Worm (Caenorhabditis elegans) whole organism, late embryonic: ENCODE data around the gene F56F11.1.

ENCODE experiments used
- C08G9.2 ChIP-seq: sonication (generic microtip); optimal IDR thresholded peaks from 2 replicates; lab custom pipeline; 2016; ENCODE audit warnings: mild to moderate bottlenecking, missing genetic modification characterization, moderate library complexity, missing compliant biosample characterization
- K02D7.2 ChIP-seq: sonication (generic microtip); optimal IDR thresholded peaks from 2 replicates; lab custom pipeline; 2017; ENCODE audit warnings: mild to moderate bottlenecking, missing genetic modification characterization, missing compliant biosample characterization
- ama-1 ChIP-seq: fragments of 150-350 bp; optimal IDR thresholded peaks from 2 replicates; lab custom pipeline; 2014
- ceh-6 ChIP-seq: fragments of 200-800 bp; sonication (Bioruptor generic); optimal IDR thresholded peaks from 2 replicates; lab custom pipeline; 2018; ENCODE audit warnings: mild to moderate bottlenecking, missing genetic modification characterization, missing compliant biosample characterization
- che-1 ChIP-seq: sonication (generic microtip); optimal IDR thresholded peaks from 2 replicates; lab custom pipeline; 2016; ENCODE audit warnings: mild to moderate bottlenecking, missing genetic modification characterization, missing compliant biosample characterization
- dve-1 ChIP-seq: sonication (generic microtip); optimal IDR thresholded peaks from 2 replicates; lab custom pipeline; 2017; ENCODE audit warnings: antibody characterized with exemption, mild to moderate bottlenecking, missing genetic modification characterization, missing compliant biosample characterization
- elt-2 ChIP-seq: sonication (generic microtip); optimal IDR thresholded peaks from 2 replicates; lab custom pipeline; 2016; ENCODE audit warnings: missing genetic modification reagents, missing genetic modification characterization, missing compliant biosample characterization
- elt-4 ChIP-seq: sonication (generic microtip); optimal IDR thresholded peaks from 2 replicates; lab custom pipeline; 2016; ENCODE audit warnings: missing genetic modification characterization, missing compliant biosample characterization
- ets-4 ChIP-seq: sonication (generic microtip); optimal IDR thresholded peaks from 2 replicates; lab custom pipeline; 2016; ENCODE audit warnings: missing genetic modification characterization, missing compliant biosample characterization
- fkh-6 ChIP-seq: sonication (generic microtip); optimal IDR thresholded peaks from 2 replicates; lab custom pipeline; 2016; ENCODE audit warnings: missing genetic modification characterization, missing compliant biosample characterization
- npax-4 ChIP-seq: sonication (generic microtip); optimal IDR thresholded peaks from 2 replicates; lab custom pipeline; 2016; ENCODE audit warnings: missing genetic modification characterization, missing compliant biosample characterization
- pat-9 ChIP-seq: fragments of 200-800 bp; sonication (Bioruptor generic); optimal IDR thresholded peaks from 2 replicates; lab custom pipeline; 2018; ENCODE audit warnings: mild to moderate bottlenecking, missing genetic modification characterization, moderate library complexity, missing compliant biosample characterization
- pha-4 ChIP-seq: fragments of 150-350 bp; optimal IDR thresholded peaks from 2 replicates; lab custom pipeline; 2018; ENCODE audit warnings: missing biosample characterization, missing genetic modification reagents, missing genetic modification characterization
- sdc-2 ChIP-seq: sonication (generic microtip); optimal IDR thresholded peaks from 2 replicates; lab custom pipeline; 2016; ENCODE audit warnings: missing genotype, missing genetic modification characterization, missing compliant biosample characterization
- sox-4 ChIP-seq: sonication (generic microtip); optimal IDR thresholded peaks from 2 replicates; lab custom pipeline; 2017; ENCODE audit warnings: mild to moderate bottlenecking, missing genetic modification characterization, inconsistent platforms, missing compliant biosample characterization
- ttx-3 ChIP-seq: sonication (generic microtip); optimal IDR thresholded peaks from 2 replicates; lab custom pipeline; 2016; ENCODE audit warnings: missing genetic modification reagents, missing genetic modification characterization, missing compliant biosample characterization
- unc-3 ChIP-seq, 2 experiments: fragments of 200-800 bp in 1 of 2; sonication (Bioruptor generic) in 1 of 2; sonication (generic microtip) in 1 of 2; conservative IDR thresholded peaks in 1 of 2; optimal IDR thresholded peaks in 1 of 2; 2 replicates each; pipeline versions ENCODE4 v1.3.6 to Lab custom; 2016 to 2022; ENCODE audit warnings: missing compliant biosample characterization in 2 of 2, missing genetic modification characterization in 2 of 2, missing genetic modification reagents in 1 of 2
- unc-55 ChIP-seq: sonication (generic microtip); optimal IDR thresholded peaks from 2 replicates; lab custom pipeline; 2017; ENCODE audit warnings: missing biosample characterization, missing genetic modification reagents, missing genetic modification characterization
- unc-86 ChIP-seq: sonication (generic microtip); optimal IDR thresholded peaks from 2 replicates; lab custom pipeline; 2016; ENCODE audit warnings: missing genetic modification characterization, missing compliant biosample characterization

F56F11.1 gene

DNA sequence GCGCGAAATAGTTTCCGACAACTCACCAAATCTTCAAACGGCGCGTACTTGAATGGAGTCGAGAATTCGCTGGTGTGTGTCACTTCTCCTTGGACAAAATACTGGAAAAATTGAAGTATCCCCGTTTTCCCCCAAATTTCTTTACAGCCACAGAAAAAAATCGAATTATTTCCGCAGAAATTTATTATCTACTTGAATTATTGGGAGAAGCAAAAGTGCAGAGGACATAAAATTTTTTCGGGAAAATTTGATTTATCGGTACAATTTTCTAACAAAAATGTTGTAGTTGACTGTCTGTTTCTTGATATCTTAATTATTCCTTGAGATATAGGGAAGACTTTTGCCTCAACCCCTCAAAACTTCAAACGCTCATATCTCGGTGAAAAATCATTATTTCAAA lies 31.5 kb downstream of the F56F11.1 start, which contains the start of gene R10F2.4:
Gene R10F2.4, minus strand, starts transcription at position 101 of the 400 bp plus-strand sequence.
- TF ChIP-seq sox-4 (tag; lab: Kevin White, UChicago) (no peak), K02D7.2 (tag; lab: Kevin White, UChicago) (no peak), ceh-6 (GFP tag; lab: Kevin White, UChicago) (no peak), unc-86 (tag; lab: Kevin White, UChicago) (no peak), che-1 (no peak), pha-4 (tag; lab: Kevin White, UChicago) (no peak), elt-4 (no peak), ama-1 (no peak)

DNA sequence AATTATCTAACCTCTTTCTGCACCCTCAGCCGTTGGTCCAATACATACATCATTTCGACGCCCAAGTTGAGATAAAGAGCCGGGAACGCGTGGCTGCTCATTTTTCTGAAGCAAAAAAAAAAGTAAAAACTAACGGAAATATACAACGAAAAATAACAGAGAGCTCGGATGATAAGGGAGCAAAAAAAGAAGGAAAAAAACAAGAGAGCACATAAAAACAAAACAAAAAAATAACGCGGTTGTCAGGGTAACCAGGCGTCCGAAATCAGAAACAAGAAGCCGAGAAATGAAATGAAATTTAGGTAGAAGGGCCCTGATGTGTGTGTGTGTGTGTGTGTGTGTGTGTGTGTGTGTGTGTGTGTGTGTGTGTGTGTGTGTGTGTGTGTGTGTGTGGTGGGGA lies 33.1 kb downstream of the F56F11.1 start, which contains the start of gene R10F2.5:
Gene R10F2.5, minus strand, starts transcription at position 101 of the 400 bp plus-strand sequence.
- TF ChIP-seq ttx-3 (tag; lab: Kevin White, UChicago) (no peak), C08G9.2 (tag; lab: Kevin White, UChicago) (no peak), ceh-6 (GFP tag; lab: Kevin White, UChicago) (no peak), fkh-6 (no peak), unc-55 (GFP tag; lab: Kevin White, UChicago) (no peak), pat-9 (tag; lab: Kevin White, UChicago) (no peak), unc-3 (GFP tag; conservative IDR thresholded peaks at IDR 0.05; lab: Robert Waterston, UW) (no peak), unc-3 (tag; optimal IDR thresholded peaks at IDR 0.05; lab: Kevin White, UChicago) (no peak), ets-4 (tag; lab: Kevin White, UChicago) (no peak), npax-4 (tag; lab: Kevin White, UChicago) (no peak), elt-2 (tag; lab: Kevin White, UChicago) (no peak)

DNA sequence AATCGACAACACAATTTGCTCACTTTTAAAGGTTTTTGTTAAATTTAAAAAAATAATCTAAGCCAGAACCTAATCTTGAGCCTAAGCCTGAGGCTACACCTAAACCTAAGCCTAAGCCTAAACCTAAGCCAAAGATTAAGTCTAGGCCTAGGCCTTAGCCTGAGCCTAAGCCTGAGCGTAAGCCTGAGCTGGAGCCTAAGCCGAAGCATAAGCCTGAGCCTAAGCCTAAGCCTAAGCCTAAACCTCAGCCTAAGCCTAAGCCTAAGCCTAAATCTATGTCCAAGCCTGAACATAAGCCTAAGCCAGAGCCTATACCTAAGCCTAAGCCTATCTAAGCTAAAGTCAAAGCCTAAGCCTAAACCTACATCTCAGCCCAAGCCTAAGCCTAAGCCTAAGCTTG lies 46.2 kb downstream of the F56F11.1 start:
- TF ChIP-seq sdc-2 (tag; lab: Kevin White, UChicago) (no peak), dve-1 (tag; lab: Kevin White, UChicago) (peak; percentile 75)

DNA sequence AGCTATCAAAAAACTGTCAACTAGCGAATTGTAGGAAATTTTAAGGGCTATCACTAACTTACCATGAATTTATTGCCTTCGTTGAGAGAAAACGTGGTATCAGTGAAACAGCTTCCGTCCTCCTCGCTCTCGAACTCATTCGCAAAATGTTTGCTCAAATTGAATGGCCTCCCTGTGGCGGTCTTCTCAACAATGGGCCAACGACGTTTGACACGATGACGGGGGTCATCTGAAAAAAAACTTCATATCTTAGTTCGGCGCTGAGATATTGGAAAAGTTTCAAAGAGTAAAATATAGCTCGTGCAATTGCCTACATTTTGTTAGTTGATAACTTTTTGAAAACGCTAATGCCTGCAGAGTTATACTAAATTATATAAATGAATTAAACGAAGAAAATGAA lies 50.0 kb downstream of the F56F11.1 start:
- no peak for TF ChIP-seq K02D7.2 (tag; lab: Kevin White, UChicago)
- TF ChIP-seq unc-86 (tag; lab: Kevin White, UChicago), result no peak
- TF ChIP-seq, all 69 proteins: peak for 0
